Fruit fly (Drosophila melanogaster): ENCODE data around the gene CG11563.

CG11563 gene

DNA sequence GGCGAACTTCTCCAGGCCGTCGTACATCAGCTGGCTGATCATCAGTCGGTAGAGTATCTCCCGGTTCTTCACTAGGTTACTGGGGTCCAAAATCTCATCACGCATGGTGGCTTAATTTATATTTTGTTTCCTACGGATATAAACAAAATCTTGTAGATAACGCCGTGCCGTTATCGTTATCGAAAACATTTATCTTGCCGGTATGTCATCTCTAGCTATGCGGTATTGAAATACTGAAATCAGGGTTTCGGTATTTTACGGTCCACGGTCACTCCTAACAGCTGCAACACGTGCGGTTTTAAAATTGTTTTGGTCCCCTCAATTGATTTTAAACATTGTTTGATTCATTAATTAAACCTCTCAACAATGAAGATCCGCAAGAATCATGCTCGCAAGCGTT is at the start of gene CG11563, which contains the start of gene CstF50:
CG11563 (plus strand) TSS at position 260 of the 400 bp plus-strand sequence.
CstF50 (minus strand) TSS at position 188 of the 400 bp plus-strand sequence.
- peak; percentile 25 for TF ChIP-seq CG14710 (tag; optimal IDR thresholded peaks at IDR 0.05)
- TF ChIP-seq CG31224 (GFP tag; IDR thresholded peaks at IDR 0.05), result no peak
- peak; percentile 7 for TF ChIP-seq CG9437 (GFP tag; optimal IDR thresholded peaks at IDR 0.05)
- no peak for TF ChIP-seq tup (GFP tag; optimal IDR thresholded peaks at IDR 0.05)
- TF ChIP-seq fd96Cb (tag; optimal IDR thresholded peaks at IDR 0.05), result no peak
- TF ChIP-seq CG10959 (GFP tag; IDR thresholded peaks at IDR 0.05), result no peak
- no peak for TF ChIP-seq CG13296 (GFP tag; optimal IDR thresholded peaks at IDR 0.05)
- TF ChIP-seq Ada2b (GFP tag; IDR thresholded peaks at IDR 0.05), result no peak
- TF ChIP-seq Sox102F (GFP tag; optimal IDR thresholded peaks at IDR 0.05), result no peak
- no peak; the same call in 2 of the 3 replicates for TF ChIP-seq CG16813 (GFP tag; IDR thresholded peaks at IDR 0.05; ENCODE audit: partially characterized antibody)
- no peak for TF ChIP-seq Atf3 (GFP tag; optimal IDR thresholded peaks at IDR 0.05)
- peak; percentile 6 for TF ChIP-seq grn (GFP tag; optimal IDR thresholded peaks at IDR 0.05)
- peak; percentile 34; the same call in 1 of the 3 replicates for TF ChIP-seq CG14860 (GFP tag; IDR thresholded peaks at IDR 0.05; ENCODE audit: partially characterized antibody)
- TF ChIP-seq CG17802 (tag; optimal IDR thresholded peaks at IDR 0.05), result no peak
- peak; percentile 24 for TF ChIP-seq CG2116 (GFP tag; optimal IDR thresholded peaks at IDR 0.05)
- peak; percentile 40 for TF ChIP-seq Dp (GFP tag; optimal IDR thresholded peaks at IDR 0.05)
- TF ChIP-seq Six4 (GFP tag; optimal IDR thresholded peaks at IDR 0.05), result no peak
- TF ChIP-seq yki (optimal IDR thresholded peaks at IDR 0.05), result no peak
- peak; percentile 56 for TF ChIP-seq trem (tag; optimal IDR thresholded peaks at IDR 0.05)
- no peak for TF ChIP-seq Bteb2 (GFP tag; optimal IDR thresholded peaks at IDR 0.05)
- TF ChIP-seq ranshi (GFP tag; IDR thresholded peaks at IDR 0.05), result no peak
- TF ChIP-seq CG15696 (tag; optimal IDR thresholded peaks at IDR 0.05), result no peak
- TF ChIP-seq CG15514 (GFP tag; optimal IDR thresholded peaks at IDR 0.05), result peak; percentile 73
- 0 out of 3 replicates have a peak, but pooled peaks have one; percentile 33 for TF ChIP-seq CG6791 (GFP tag; IDR thresholded peaks at IDR 0.05; ENCODE audit: partially characterized antibody)
- TF ChIP-seq CG11504 (tag; optimal IDR thresholded peaks at IDR 0.05), result no peak
- peak; percentile 74 for TF ChIP-seq pzg (GFP tag; optimal IDR thresholded peaks at IDR 0.05)
- no peak for TF ChIP-seq otp (GFP tag; IDR thresholded peaks at IDR 0.05)
- no peak for TF ChIP-seq CG9932 (GFP tag; IDR thresholded peaks at IDR 0.05)
- no peak for TF ChIP-seq CG4820 (GFP tag; optimal IDR thresholded peaks at IDR 0.05)
- TF ChIP-seq wor (GFP tag; IDR thresholded peaks at IDR 0.05), result no peak
- no peak; the same call in 2 of the 3 replicates for TF ChIP-seq row (GFP tag; IDR thresholded peaks at IDR 0.05)
- TF ChIP-seq CG18476 (GFP tag; optimal IDR thresholded peaks at IDR 0.05), result no peak
- TF ChIP-seq YL-1 (GFP tag; optimal IDR thresholded peaks at IDR 0.05), result peak; percentile 85
- TF ChIP-seq org-1 (GFP tag; optimal IDR thresholded peaks at IDR 0.05), result no peak
- TF ChIP-seq CG17385 (GFP tag; optimal IDR thresholded peaks at IDR 0.05), result no peak
- TF ChIP-seq abd-A (tag; optimal IDR thresholded peaks at IDR 0.05), result no peak
- peak; percentile 47 for TF ChIP-seq MESR4 (GFP tag; optimal IDR thresholded peaks at IDR 0.05)
- no peak for TF ChIP-seq CG18262 (tag; optimal IDR thresholded peaks at IDR 0.05)
- no peak for TF ChIP-seq CG8281 (tag; optimal IDR thresholded peaks at IDR 0.05)
- TF ChIP-seq HLH3B (GFP tag; IDR thresholded peaks at IDR 0.05), result no peak
- TF ChIP-seq kay (GFP tag; optimal IDR thresholded peaks at IDR 0.05), result no peak
- peak in 1 of 2 experiments; percentile 69 for TF ChIP-seq crp (GFP tag; optimal IDR thresholded peaks at IDR 0.05)
- peak; percentile 7; the same call in 1 of the 2 replicates for TF ChIP-seq amos (GFP tag; IDR thresholded peaks at IDR 0.05; ENCODE audit: partially characterized antibody)
- no peak for TF ChIP-seq lov (optimal IDR thresholded peaks at IDR 0.05)
- TF ChIP-seq lov (GFP tag; IDR thresholded peaks at IDR 0.05), result no peak
- TF ChIP-seq CG18599 (GFP tag; optimal IDR thresholded peaks at IDR 0.05), result no peak
- no peak for TF ChIP-seq Awh (GFP tag; IDR thresholded peaks at IDR 0.05)
- no peak for TF ChIP-seq BtbVII (GFP tag; optimal IDR thresholded peaks at IDR 0.05)
- TF ChIP-seq Max (GFP tag; optimal IDR thresholded peaks at IDR 0.05), result peak; percentile 72
- TF ChIP-seq hth (optimal IDR thresholded peaks at IDR 0.05), result no peak
- TF ChIP-seq CG15479 (GFP tag; optimal IDR thresholded peaks at IDR 0.05), result no peak
